Worm (Caenorhabditis elegans) whole organism, late embryonic: ENCODE data around the gene Y45G5AM.9.

ENCODE experiments used
- K02D7.2 ChIP-seq: sonication (generic microtip); optimal IDR thresholded peaks from 2 replicates; lab custom pipeline; 2017; ENCODE audit warnings: mild to moderate bottlenecking, missing genetic modification characterization, missing compliant biosample characterization
- K09A11.1 ChIP-seq: sonication (generic microtip); optimal IDR thresholded peaks from 2 replicates; lab custom pipeline; 2017; ENCODE audit warnings: antibody characterized with exemption, mild to moderate bottlenecking, missing genetic modification characterization, missing compliant biosample characterization; ENCODE audit not compliant: insufficient read depth
- ahr-1 ChIP-seq: sonication (generic microtip); optimal IDR thresholded peaks from 2 replicates; lab custom pipeline; 2016; ENCODE audit warnings: missing genetic modification characterization, missing compliant biosample characterization
- ceh-22 ChIP-seq: sonication (generic microtip); optimal IDR thresholded peaks from 2 replicates; lab custom pipeline; 2017; ENCODE audit warnings: missing biosample characterization, missing genetic modification characterization
- ceh-30 ChIP-seq: fragments of 150-350 bp; optimal IDR thresholded peaks from 2 replicates; lab custom pipeline; 2014; ENCODE audit warnings: missing biosample characterization, missing genetic modification characterization
- ceh-34 ChIP-seq: sonication (generic microtip); optimal IDR thresholded peaks from 2 replicates; lab custom pipeline; 2016; ENCODE audit warnings: mild to moderate bottlenecking, missing genetic modification characterization, missing compliant biosample characterization
- ceh-45 ChIP-seq: fragments of 200-800 bp; sonication (Bioruptor generic); IDR thresholded peaks from 2 replicates; pipeline ENCODE4 v1.3.6; 2022; ENCODE audit warnings: missing genetic modification reagents, missing genetic modification characterization, missing compliant biosample characterization
- ceh-48 ChIP-seq: sonication (generic microtip); optimal IDR thresholded peaks from 2 replicates; lab custom pipeline; 2016; ENCODE audit warnings: missing genetic modification characterization, inconsistent platforms, missing compliant biosample characterization
- ceh-6 ChIP-seq: fragments of 200-800 bp; sonication (Bioruptor generic); optimal IDR thresholded peaks from 2 replicates; lab custom pipeline; 2018; ENCODE audit warnings: mild to moderate bottlenecking, missing genetic modification characterization, missing compliant biosample characterization
- ceh-9 ChIP-seq: sonication (generic microtip); optimal IDR thresholded peaks from 2 replicates; lab custom pipeline; 2016; ENCODE audit warnings: mild to moderate bottlenecking, missing genetic modification characterization, inconsistent platforms, missing compliant biosample characterization
- dmd-4 ChIP-seq: sonication (generic microtip); optimal IDR thresholded peaks from 2 replicates; lab custom pipeline; 2016; ENCODE audit warnings: borderline replicate concordance, missing genetic modification characterization, missing compliant biosample characterization
- dve-1 ChIP-seq: sonication (generic microtip); optimal IDR thresholded peaks from 2 replicates; lab custom pipeline; 2017; ENCODE audit warnings: antibody characterized with exemption, mild to moderate bottlenecking, missing genetic modification characterization, missing compliant biosample characterization
- elt-2 ChIP-seq: sonication (generic microtip); optimal IDR thresholded peaks from 2 replicates; lab custom pipeline; 2016; ENCODE audit warnings: missing genetic modification reagents, missing genetic modification characterization, missing compliant biosample characterization
- elt-4 ChIP-seq: sonication (generic microtip); optimal IDR thresholded peaks from 2 replicates; lab custom pipeline; 2016; ENCODE audit warnings: missing genetic modification characterization, missing compliant biosample characterization
- eyg-1 ChIP-seq: sonication (generic microtip); optimal IDR thresholded peaks from 2 replicates; lab custom pipeline; 2016; ENCODE audit warnings: missing genotype, missing genetic modification characterization, missing compliant biosample characterization
- fkh-6 ChIP-seq: sonication (generic microtip); optimal IDR thresholded peaks from 2 replicates; lab custom pipeline; 2016; ENCODE audit warnings: missing genetic modification characterization, missing compliant biosample characterization
- hlh-15 ChIP-seq: sonication (generic microtip); optimal IDR thresholded peaks from 2 replicates; lab custom pipeline; 2016; ENCODE audit warnings: missing genetic modification characterization, missing compliant biosample characterization
- hlh-30 ChIP-seq: sonication (generic microtip); optimal IDR thresholded peaks from 2 replicates; lab custom pipeline; 2017; ENCODE audit warnings: antibody characterized with exemption, missing genetic modification characterization, missing compliant biosample characterization; ENCODE audit not compliant: insufficient read depth
- hlh-6 ChIP-seq: sonication (generic microtip); optimal IDR thresholded peaks from 2 replicates; lab custom pipeline; 2016; ENCODE audit warnings: missing genotype, missing genetic modification characterization, missing compliant biosample characterization
- lin-11 ChIP-seq: fragments of 200-800 bp; sonication (Bioruptor generic); optimal IDR thresholded peaks from 2 replicates; lab custom pipeline; 2018; ENCODE audit warnings: mild to moderate bottlenecking, missing genetic modification characterization, missing compliant biosample characterization
- mec-3 ChIP-seq: sonication (generic microtip); optimal IDR thresholded peaks from 2 replicates; lab custom pipeline; 2016; ENCODE audit warnings: borderline replicate concordance, missing genetic modification characterization, missing compliant biosample characterization
- nhr-11 ChIP-seq: fragments of 150-350 bp; optimal IDR thresholded peaks from 2 replicates; lab custom pipeline; 2014; ENCODE audit warnings: missing biosample characterization, missing genetic modification characterization
- nhr-232 ChIP-seq: sonication (generic microtip); optimal IDR thresholded peaks from 2 replicates; lab custom pipeline; 2016; ENCODE audit warnings: missing genetic modification characterization, missing compliant biosample characterization
- pag-3 ChIP-seq: sonication (generic microtip); optimal IDR thresholded peaks from 2 replicates; lab custom pipeline; 2016; ENCODE audit warnings: missing compliant biosample characterization, missing genetic modification characterization, borderline replicate concordance
- pax-1 ChIP-seq: fragments of 150-350 bp; optimal IDR thresholded peaks from 2 replicates; lab custom pipeline; 2014; ENCODE audit warnings: missing biosample characterization, missing genetic modification characterization
- pha-4 ChIP-seq: fragments of 150-350 bp; optimal IDR thresholded peaks from 2 replicates; lab custom pipeline; 2018; ENCODE audit warnings: missing biosample characterization, missing genetic modification reagents, missing genetic modification characterization
- ref-2 ChIP-seq: sonication (generic microtip); optimal IDR thresholded peaks from 2 replicates; lab custom pipeline; 2016; ENCODE audit warnings: missing genetic modification characterization, missing compliant biosample characterization
- rnt-1 ChIP-seq: sonication (generic microtip); optimal IDR thresholded peaks from 2 replicates; lab custom pipeline; 2016; ENCODE audit warnings: missing genetic modification characterization, missing compliant biosample characterization
- sdc-2 ChIP-seq: sonication (generic microtip); optimal IDR thresholded peaks from 2 replicates; lab custom pipeline; 2016; ENCODE audit warnings: missing genotype, missing genetic modification characterization, missing compliant biosample characterization
- sox-2 ChIP-seq: fragments of 200-800 bp; sonication (Bioruptor generic); IDR thresholded peaks from 2 replicates; pipeline ENCODE4 v1.3.6; 2022; ENCODE audit warnings: missing genetic modification reagents, missing genetic modification characterization, missing compliant biosample characterization
- tbx-7 ChIP-seq: sonication (generic microtip); optimal IDR thresholded peaks from 2 replicates; lab custom pipeline; 2016; ENCODE audit warnings: missing genotype, missing genetic modification characterization, missing compliant biosample characterization
- ttx-3 ChIP-seq: sonication (generic microtip); optimal IDR thresholded peaks from 2 replicates; lab custom pipeline; 2016; ENCODE audit warnings: missing genetic modification reagents, missing genetic modification characterization, missing compliant biosample characterization
- zip-5 ChIP-seq: sonication (generic microtip); optimal IDR thresholded peaks from 2 replicates; lab custom pipeline; 2016; ENCODE audit warnings: missing genetic modification characterization, missing compliant biosample characterization
- ztf-16 ChIP-seq: sonication (generic microtip); optimal IDR thresholded peaks from 2 replicates; lab custom pipeline; 2017; ENCODE audit warnings: missing genetic modification characterization, missing compliant biosample characterization

The Y45G5AM.9 gene

DNA sequence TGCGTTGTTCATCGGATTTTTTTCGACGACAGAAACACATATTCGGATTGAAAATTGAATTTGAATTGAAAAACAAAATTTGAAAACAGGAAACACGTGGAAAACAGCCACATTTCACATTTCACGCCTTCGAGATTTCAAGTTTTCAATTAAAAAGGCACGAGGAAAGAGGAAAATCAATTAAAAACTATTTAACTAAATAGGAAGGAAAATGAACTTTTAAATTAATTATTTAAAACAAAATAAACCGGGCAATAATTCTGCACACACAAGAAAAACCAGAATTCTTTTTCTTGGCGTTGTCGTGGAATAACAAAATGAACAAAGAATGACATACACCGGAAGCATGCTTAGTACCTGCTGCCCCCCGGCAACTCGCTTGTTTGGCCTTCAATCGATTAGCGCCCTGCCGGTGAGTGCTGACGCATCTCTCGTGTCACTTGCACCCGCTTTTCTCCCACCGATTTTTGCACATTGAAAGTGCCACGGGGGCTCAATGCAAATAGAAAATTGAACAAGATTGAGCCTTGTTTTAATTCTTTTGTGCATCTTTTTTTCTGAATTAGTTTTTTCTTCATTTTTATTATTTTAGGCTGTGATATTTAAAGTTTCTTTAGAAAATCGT is at the start of gene Y45G5AM.9 (continued):
- TF ChIP-seq fkh-6 (tag; lab: Kevin White, UChicago) (no peak), pag-3 (tag; lab: Kevin White, UChicago) (no peak), elt-2 (tag; lab: Kevin White, UChicago) (peak; percentile 83), tbx-7 (tag; lab: Kevin White, UChicago) (no peak), ref-2 (tag; lab: Kevin White, UChicago) (peak; percentile 82), sox-2 (GFP tag; lab: Robert Waterston, UW) (0 out of 2 replicates have a peak, but pooled peaks have one; percentile 32), ceh-6 (GFP tag; lab: Kevin White, UChicago) (peak; percentile 30), zip-5 (no peak), ceh-45 (GFP tag; lab: Robert Waterston, UW) (no peak), ceh-9 (tag; lab: Kevin White, UChicago) (no peak), ceh-48 (tag; lab: Kevin White, UChicago) (peak; percentile 83), dve-1 (peak; percentile 61), hlh-6 (tag; lab: Kevin White, UChicago) (no peak), ztf-16 (peak; percentile 12), ceh-34 (tag; lab: Kevin White, UChicago) (peak; percentile 63), hlh-30 (tag; lab: Kevin White, UChicago) (peak; percentile 54), K02D7.2 (no peak)

- no peak for TF ChIP-seq ceh-45 (GFP tag; lab: Robert Waterston, UW)
- no peak for TF ChIP-seq ceh-9 (tag; lab: Kevin White, UChicago)
- TF ChIP-seq eyg-1: no peak
Observed at ce11 chrV:4242431-4242830, 48.0 kb upstream of the Y45G5AM.9 start, which contains the start of gene srt-12. srt-12 (minus strand) TSS chrV:4242531.

ce11 chrV:4241555-4241954 is 47.1 kb upstream of the Y45G5AM.9 start:
- TF ChIP-seq hlh-15 (tag; lab: Kevin White, UChicago) (no peak), ceh-30 (tag; lab: Kevin White, UChicago) (no peak), nhr-232 (tag; lab: Kevin White, UChicago) (no peak), eyg-1 (no peak), dmd-4 (tag; lab: Kevin White, UChicago) (no peak), fkh-6 (tag; lab: Kevin White, UChicago) (no peak), elt-4 (tag; lab: Kevin White, UChicago) (no peak)

- TF ChIP-seq rnt-1 (tag; lab: Kevin White, UChicago): no peak
- no peak for TF ChIP-seq nhr-11 (tag; lab: Kevin White, UChicago)
- TF ChIP-seq, all 69 proteins: peak for 0
Observed at ce11 chrV:4240292-4240691, 45.9 kb upstream of the Y45G5AM.9 start, which contains the start of gene srh-204. srh-204 (minus strand) TSS chrV:4240392.

DNA sequence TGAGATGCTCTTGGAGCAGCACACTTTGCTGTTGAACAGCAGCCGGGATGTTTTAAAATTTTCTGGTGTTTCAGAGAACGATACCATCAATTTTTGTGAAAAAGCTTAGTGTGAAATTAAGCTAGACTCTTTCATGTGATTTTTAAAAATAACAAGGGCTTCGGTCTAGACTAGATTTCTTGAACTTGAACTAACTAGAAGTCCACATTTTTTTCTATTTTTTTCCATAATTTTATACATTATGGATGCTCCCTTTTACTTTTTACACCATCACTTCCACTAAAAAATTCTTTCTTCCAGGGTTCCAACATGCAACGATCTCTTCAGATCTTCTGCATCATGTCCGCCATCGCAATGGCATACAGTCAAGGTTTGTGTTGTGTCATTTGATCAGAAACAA is 41.7 kb upstream of the Y45G5AM.9 start, which contains the start of gene nlp-13:
TSS of gene nlp-13 (plus strand) at position 301 of the 400 bp plus-strand sequence.
- TF ChIP-seq ceh-22 (tag; lab: Kevin White, UChicago) (no peak), ahr-1 (tag; lab: Kevin White, UChicago) (no peak), mec-3 (no peak), pha-4 (tag; lab: Kevin White, UChicago) (no peak), tbx-7 (tag; lab: Kevin White, UChicago) (no peak)

DNA sequence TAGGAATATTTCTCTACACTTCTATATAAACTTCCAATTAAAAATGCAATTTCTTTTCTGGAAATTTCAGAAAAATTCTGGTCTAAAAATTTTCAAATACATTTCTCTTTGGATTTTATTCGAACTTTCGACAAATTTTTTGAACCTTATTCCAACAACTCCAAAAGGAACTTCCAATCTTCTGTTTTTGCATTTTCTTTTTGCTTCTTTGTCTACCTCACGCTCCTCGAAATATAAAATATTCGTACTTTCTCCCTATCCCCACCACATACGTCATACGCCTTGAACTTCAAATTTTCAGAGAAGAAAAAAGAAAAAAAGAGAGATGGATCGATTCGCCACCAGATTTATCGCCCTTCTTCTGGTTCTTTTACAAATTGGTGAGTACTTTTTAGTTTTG is 24.9 kb upstream of the Y45G5AM.9 start, which contains the start of gene nlp-9:
TSS of gene nlp-9 (plus strand) at position 301 of the 400 bp plus-strand sequence.
- TF ChIP-seq sdc-2 (no peak), ztf-16 (no peak), lin-11 (tag; lab: Kevin White, UChicago) (no peak), elt-4 (tag; lab: Kevin White, UChicago) (no peak), ttx-3 (tag; lab: Kevin White, UChicago) (no peak), hlh-30 (tag; lab: Kevin White, UChicago) (no peak), tbx-7 (tag; lab: Kevin White, UChicago) (no peak), zip-5 (no peak), fkh-6 (tag; lab: Kevin White, UChicago) (no peak), pax-1 (no peak), hlh-6 (tag; lab: Kevin White, UChicago) (no peak), ceh-34 (tag; lab: Kevin White, UChicago) (no peak), K09A11.1 (tag; lab: Kevin White, UChicago) (no peak)
